Fruit fly (Drosophila melanogaster): Measurements from ENCODE around the gene CG7691.

The CG7691 gene

DNA sequence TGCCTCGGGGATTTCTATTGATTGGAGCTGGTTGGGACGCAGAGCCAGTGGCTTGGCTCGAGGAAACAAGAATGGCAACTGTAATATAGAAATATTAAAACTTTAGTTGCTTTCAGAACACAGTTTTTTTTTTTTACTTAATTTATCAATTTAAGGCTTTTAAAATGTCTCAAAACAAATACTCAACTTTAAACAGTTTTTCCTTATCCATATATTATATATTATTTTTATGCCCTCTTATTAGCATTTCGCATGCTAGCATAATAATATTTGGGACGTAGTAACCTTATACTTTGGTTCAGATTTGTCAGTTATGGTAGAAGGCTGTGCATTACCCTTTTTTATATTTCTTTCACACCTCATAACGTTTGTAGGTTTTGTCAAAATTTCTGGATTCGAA is 38.7 kb downstream of the CG7691 start, which contains the start of gene Tssk:
TSS of gene Tssk (plus strand) at position 301 of the 400 bp plus-strand sequence.
- no peak for TF ChIP-seq psq (GFP tag; optimal IDR thresholded peaks at IDR 0.05)
- TF ChIP-seq CG2712 (tag; optimal IDR thresholded peaks at IDR 0.05): no peak
- TF ChIP-seq Hr78 (GFP tag; optimal IDR thresholded peaks at IDR 0.05): no peak
- no peak for TF ChIP-seq CG18476 (GFP tag; optimal IDR thresholded peaks at IDR 0.05)
- TF ChIP-seq hbn (GFP tag; IDR thresholded peaks at IDR 0.05; ENCODE audit: partially characterized antibody): no peak
- TF ChIP-seq salm (tag; optimal IDR thresholded peaks at IDR 0.05): no peak
- no peak for TF ChIP-seq sima (GFP tag; optimal IDR thresholded peaks at IDR 0.05)
- TF ChIP-seq Antp (GFP tag; optimal IDR thresholded peaks at IDR 0.05): no peak
- no peak for TF ChIP-seq CG8290 (GFP tag; optimal IDR thresholded peaks at IDR 0.05)
- TF ChIP-seq CG8290 (tag; optimal IDR thresholded peaks at IDR 0.05): no peak
- no peak for TF ChIP-seq Deaf1 (tag; optimal IDR thresholded peaks at IDR 0.05)
- no peak for TF ChIP-seq CG3838 (GFP tag; optimal IDR thresholded peaks at IDR 0.05)
- TF ChIP-seq dysf (GFP tag; IDR thresholded peaks at IDR 0.05): no peak

All from whole organism, embryonic.